Fruit fly (Drosophila melanogaster): ENCODE measurements around the gene Hip1.

dm6 chr3L:12720699-12721098 is 52.7 kb downstream of the Hip1 start:
- TF ChIP-seq CG34367 (tag; optimal IDR thresholded peaks at IDR 0.05), result no peak
- TF ChIP-seq CG14655 (GFP tag; optimal IDR thresholded peaks at IDR 0.05), result no peak
- TF ChIP-seq CG4496 (GFP tag; IDR thresholded peaks at IDR 0.05), result no peak
- no peak for TF ChIP-seq CG13204 (GFP tag; optimal IDR thresholded peaks at IDR 0.05)

Measured in whole organism, pupa.